Fruit fly (Drosophila melanogaster) whole organism, embryonic: Measurements from ENCODE around the gene be.
A peak's percentile ranks its signal among the peaks of the same experiment; 100 is the strongest.

Experiments used
- Atf6 ChIP-seq: fragments of 200-800 bp; sonication (Bioruptor generic); IDR thresholded peaks from 2 replicates; pipeline ENCODE4 v1.3.6; 2022; ENCODE audit warnings: missing biosample characterization, missing genetic modification characterization
- Blimp-1 ChIP-seq: fragments of 200-800 bp; sonication (Bioruptor generic); optimal IDR thresholded peaks from 3 replicates; lab custom pipeline; 2018; ENCODE audit warnings: missing biosample characterization, missing genetic modification characterization, mild to moderate bottlenecking, moderate library complexity, missing genetic modification reagents
- Bteb2 ChIP-seq: fragments of 200-800 bp; sonication (Bioruptor generic); optimal IDR thresholded peaks from 2 replicates; lab custom pipeline; 2016; ENCODE audit warnings: missing biosample characterization, missing genetic modification characterization
- CG10147 ChIP-seq: fragments of 200-800 bp; sonication (Bioruptor generic); optimal IDR thresholded peaks from 2 replicates; lab custom pipeline; 2019; ENCODE audit warnings: missing biosample characterization, mild to moderate bottlenecking, missing genetic modification characterization, moderate library complexity
- CG11560 ChIP-seq: fragments of 200-800 bp; sonication (Bioruptor generic); IDR thresholded peaks from 3 replicates; pipeline ENCODE4 v1.3.6; 2022; ENCODE audit warnings: missing biosample characterization, missing genetic modification characterization
- CG12744 ChIP-seq: fragments of 200-800 bp; sonication (Bioruptor generic); optimal IDR thresholded peaks from 2 replicates; lab custom pipeline; 2016; ENCODE audit warnings: missing biosample characterization, missing genetic modification characterization
- CG13775 ChIP-seq: fragments of 200-800 bp; sonication (Bioruptor generic); optimal IDR thresholded peaks from 3 replicates; lab custom pipeline; 2017; ENCODE audit warnings: missing biosample characterization, mild to moderate bottlenecking, missing genetic modification characterization
- CG16779 ChIP-seq: fragments of 200-800 bp; sonication (Bioruptor generic); IDR thresholded peaks from 2 replicates; pipeline ENCODE4 v1.3.6; 2022; ENCODE audit warnings: missing biosample characterization, missing genetic modification characterization
- CG32532 ChIP-seq: fragments of 200-800 bp; sonication (Bioruptor generic); IDR thresholded peaks from 2 replicates; pipeline ENCODE4 v1.3.6; 2022; ENCODE audit warnings: missing biosample characterization, missing genetic modification characterization
- CG32767 ChIP-seq: fragments of 200-800 bp; sonication (Bioruptor generic); IDR thresholded peaks from 2 replicates; pipeline ENCODE4 v1.3.6; 2022; ENCODE audit warnings: missing biosample characterization, missing genetic modification characterization
- CG3407 ChIP-seq: fragments of 200-800 bp; sonication (Bioruptor generic); optimal IDR thresholded peaks from 2 replicates; lab custom pipeline; 2018; ENCODE audit warnings: missing biosample characterization, mild to moderate bottlenecking, missing genetic modification characterization
- CG6765 ChIP-seq: fragments of 200-800 bp; sonication (Bioruptor generic); optimal IDR thresholded peaks from 3 replicates; lab custom pipeline; 2017; ENCODE audit warnings: missing biosample characterization, mild to moderate bottlenecking, missing genetic modification characterization
- CG8478 ChIP-seq: fragments of >200 bp; optimal IDR thresholded peaks from 2 replicates; lab custom pipeline; 2018
- Deaf1 ChIP-seq: fragments of 200-800 bp; optimal IDR thresholded peaks from 3 replicates; lab custom pipeline; 2019; ENCODE audit warnings: missing biosample characterization, mild to moderate bottlenecking, missing genetic modification characterization, moderate library complexity
- Dfd ChIP-seq, 2 experiments: fragments of >200 bp; optimal IDR thresholded peaks; 2 replicates each; lab custom pipeline; 2017; ENCODE audit warnings: missing biosample characterization in 2 of 2, missing genetic modification characterization in 2 of 2
- Doc2 ChIP-seq: fragments of 200-800 bp; sonication (Bioruptor generic); IDR thresholded peaks from 2 replicates; pipeline ENCODE4 v1.3.6; 2022; ENCODE audit warnings: missing biosample characterization, missing genetic modification characterization
- HmgZ ChIP-seq: fragments of 200-800 bp; sonication (Bioruptor generic); optimal IDR thresholded peaks from 2 replicates; lab custom pipeline; 2018; ENCODE audit warnings: missing biosample characterization, mild to moderate bottlenecking, missing genetic modification characterization
- Lhr ChIP-seq: fragments of 200-800 bp; sonication (Bioruptor generic); optimal IDR thresholded peaks from 3 replicates; lab custom pipeline; 2017; ENCODE audit warnings: mild to moderate bottlenecking, missing biosample characterization, missing genetic modification reagents, missing genetic modification characterization
- Max ChIP-seq: fragments of 200-800 bp; sonication (Bioruptor generic); optimal IDR thresholded peaks from 2 replicates; lab custom pipeline; 2016; ENCODE audit warnings: missing biosample characterization, mild to moderate bottlenecking, missing genetic modification characterization
- Med ChIP-seq: fragments of 200-800 bp; sonication (Bioruptor generic); peaks from one replicate; lab custom pipeline; 2016; ENCODE audit warnings: missing biosample characterization, missing genetic modification characterization, mild to moderate bottlenecking, inconsistent platforms, moderate library complexity
- PHDP ChIP-seq: fragments of 200-800 bp; sonication (Bioruptor generic); optimal IDR thresholded peaks from 3 replicates; lab custom pipeline; 2018; ENCODE audit warnings: missing biosample characterization, mild to moderate bottlenecking, missing genetic modification characterization, moderate library complexity
- Scr ChIP-seq: fragments of 200-800 bp; sonication (Bioruptor generic); IDR thresholded peaks from 2 replicates; pipeline ENCODE4 v1.3.6; 2022; ENCODE audit warnings: missing biosample characterization, missing genetic modification characterization; ENCODE audit not compliant: partially characterized antibody
- Stat92E ChIP-seq, 3 experiments: fragments of >200 bp in 2 of 3; fragments of 200-800 bp in 1 of 3; sonication (Bioruptor generic) in 1 of 3; optimal IDR thresholded peaks; 2 replicates each; lab custom pipeline; 2017 to 2019; ENCODE audit warnings: missing biosample characterization in 3 of 3, missing genetic modification characterization in 3 of 3, mild to moderate bottlenecking in 1 of 3, moderate library complexity in 1 of 3
- abd-A ChIP-seq: fragments of 200-800 bp; sonication (Bioruptor generic); optimal IDR thresholded peaks from 3 replicates; lab custom pipeline; 2019; ENCODE audit warnings: missing biosample characterization, mild to moderate bottlenecking, missing genetic modification characterization, moderate library complexity
- btn ChIP-seq: fragments of 200-800 bp; sonication (Bioruptor generic); optimal IDR thresholded peaks from 2 replicates; lab custom pipeline; 2016; ENCODE audit warnings: missing biosample characterization, missing genetic modification characterization
- cato ChIP-seq: fragments of 200-800 bp; sonication (Bioruptor generic); optimal IDR thresholded peaks from 2 replicates; lab custom pipeline; 2016; ENCODE audit warnings: missing biosample characterization, missing genetic modification characterization, borderline replicate concordance
- chinmo ChIP-seq: fragments of 200-800 bp; sonication (Bioruptor generic); IDR thresholded peaks from 4 replicates; pipeline ENCODE4 v1.3.6; 2022; ENCODE audit warnings: missing biosample characterization, missing genetic modification characterization; ENCODE audit not compliant: partially characterized antibody
- chm ChIP-seq: fragments of 200-800 bp; sonication (Bioruptor generic); IDR thresholded peaks from 2 replicates; pipeline ENCODE4 v1.3.6; 2022; ENCODE audit warnings: missing biosample characterization, missing genetic modification characterization
- ci ChIP-seq: fragments of 200-800 bp; sonication (Bioruptor generic); IDR thresholded peaks from 3 replicates; pipeline ENCODE4 v1.3.6; 2022; ENCODE audit warnings: missing biosample characterization, missing genetic modification characterization
- dan ChIP-seq: fragments of 200-800 bp; sonication (Bioruptor generic); IDR thresholded peaks from 2 replicates; pipeline ENCODE4 v1.3.6; 2022; ENCODE audit warnings: missing biosample characterization, missing genetic modification characterization
- eyg ChIP-seq: fragments of 200-800 bp; sonication (Bioruptor generic); optimal IDR thresholded peaks from 3 replicates; lab custom pipeline; 2016; ENCODE audit warnings: missing biosample characterization, missing genetic modification characterization
- gsb-n ChIP-seq: fragments of 200-800 bp; sonication (Bioruptor generic); optimal IDR thresholded peaks from 3 replicates; lab custom pipeline; 2018; ENCODE audit warnings: missing biosample characterization, mild to moderate bottlenecking, missing genetic modification characterization
- lov ChIP-seq, 2 experiments: fragments of 200-800 bp in 1 of 2; fragments of >200 bp in 1 of 2; sonication (Bioruptor generic) in 1 of 2; IDR thresholded peaks in 1 of 2; optimal IDR thresholded peaks in 1 of 2; 2 replicates in 1 of 2; 3 replicates in 1 of 2; pipeline versions ENCODE4 v1.3.6 to Lab custom; 2017 to 2022; ENCODE audit warnings: missing biosample characterization in 1 of 2, missing genetic modification characterization in 1 of 2
- luna ChIP-seq: fragments of 200-800 bp; sonication (Bioruptor generic); optimal IDR thresholded peaks from 2 replicates; lab custom pipeline; 2016; ENCODE audit warnings: missing biosample characterization, missing genetic modification characterization
- odd ChIP-seq: fragments of 200-800 bp; sonication (Bioruptor generic); optimal IDR thresholded peaks from 2 replicates; lab custom pipeline; 2017; ENCODE audit warnings: missing biosample characterization, mild to moderate bottlenecking, missing genetic modification characterization
- pita ChIP-seq: fragments of 200-800 bp; sonication (Bioruptor generic); optimal IDR thresholded peaks from 2 replicates; lab custom pipeline; 2017; ENCODE audit warnings: missing biosample characterization, mild to moderate bottlenecking, missing genetic modification characterization
- pum ChIP-seq: fragments of 200-800 bp; sonication (Bioruptor generic); optimal IDR thresholded peaks from 2 replicates; lab custom pipeline; 2016; ENCODE audit warnings: missing biosample characterization, missing genetic modification characterization
- sc ChIP-seq, 3 experiments: fragments of >200 bp in 2 of 3; fragments of 200-800 bp in 1 of 3; sonication (Bioruptor generic) in 1 of 3; optimal IDR thresholded peaks; 2 replicates in 2 of 3; 3 replicates in 1 of 3; lab custom pipeline; 2017; ENCODE audit warnings: mild to moderate bottlenecking in 1 of 3, missing biosample characterization in 1 of 3, missing genetic modification characterization in 1 of 3, missing genetic modification reagents in 1 of 3
- sd ChIP-seq: fragments of 200-800 bp; sonication (Bioruptor generic); optimal IDR thresholded peaks from 3 replicates; lab custom pipeline; 2018; ENCODE audit warnings: missing biosample characterization, mild to moderate bottlenecking, missing genetic modification characterization, moderate library complexity
- sim ChIP-seq: fragments of 200-800 bp; sonication (Bioruptor generic); IDR thresholded peaks from 2 replicates; pipeline ENCODE4 v1.3.6; 2022; ENCODE audit warnings: missing biosample characterization, missing genetic modification characterization
- sima ChIP-seq: fragments of 200-800 bp; sonication (Bioruptor generic); optimal IDR thresholded peaks from 2 replicates; lab custom pipeline; 2016; ENCODE audit warnings: missing biosample characterization, missing genetic modification characterization
- sug ChIP-seq: fragments of 200-800 bp; optimal IDR thresholded peaks from 2 replicates; lab custom pipeline; 2019; ENCODE audit warnings: missing biosample characterization, mild to moderate bottlenecking, missing genetic modification characterization, moderate library complexity
- tll ChIP-seq, 2 experiments: fragments of 200-800 bp in 1 of 2; fragments of >200 bp in 1 of 2; sonication (Bioruptor generic) in 1 of 2; optimal IDR thresholded peaks; 2 replicates each; lab custom pipeline; 2017 to 2019; ENCODE audit warnings: missing biosample characterization in 2 of 2, missing genetic modification characterization in 2 of 2, mild to moderate bottlenecking in 1 of 2, moderate library complexity in 1 of 2
- z ChIP-seq: fragments of 200-800 bp; sonication (Bioruptor generic); IDR thresholded peaks from 3 replicates; pipeline ENCODE4 v1.3.6; 2022; ENCODE audit warnings: missing biosample characterization, missing genetic modification characterization
- zf30C ChIP-seq: fragments of 200-800 bp; sonication (Bioruptor generic); optimal IDR thresholded peaks from 3 replicates; lab custom pipeline; 2018; ENCODE audit warnings: missing biosample characterization, mild to moderate bottlenecking, missing genetic modification characterization

be gene

DNA sequence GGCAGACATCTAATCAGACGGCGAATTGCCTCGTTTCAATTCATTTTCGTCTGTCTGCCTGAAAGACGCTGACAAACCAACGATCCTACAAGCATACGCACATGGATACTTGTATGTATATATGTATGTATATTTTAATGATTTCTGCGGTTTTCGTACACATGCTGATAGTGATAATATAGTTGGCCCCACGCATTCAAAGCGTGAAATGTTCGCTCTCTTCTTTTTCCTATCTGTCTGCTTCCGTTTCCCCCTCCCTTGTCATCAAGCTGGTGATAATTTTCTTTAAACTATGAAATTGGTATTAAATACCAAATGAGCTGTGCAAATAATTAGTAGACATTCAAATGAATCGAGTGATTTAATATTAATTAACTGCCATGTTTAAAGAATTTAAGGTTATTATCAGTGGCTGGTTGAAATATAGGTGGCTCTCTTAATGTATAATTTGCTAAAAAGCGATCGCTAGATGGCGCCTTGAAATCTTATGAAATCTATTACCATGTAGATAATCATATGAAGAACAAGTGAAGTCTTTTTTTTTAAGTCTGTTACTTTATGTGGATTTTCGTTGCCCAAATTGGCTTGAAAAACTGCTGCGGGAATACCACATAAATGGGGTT lies 56.7 kb downstream of the be start, which contains the start of gene CG33177 (continued):
- TF ChIP-seq CG10147 (no peak), abd-A (tag; lab: Kevin White, UChicago) (peak; percentile 30), Lhr (GFP tag; lab: Kevin White, UChicago) (peak; percentile 22)

DNA sequence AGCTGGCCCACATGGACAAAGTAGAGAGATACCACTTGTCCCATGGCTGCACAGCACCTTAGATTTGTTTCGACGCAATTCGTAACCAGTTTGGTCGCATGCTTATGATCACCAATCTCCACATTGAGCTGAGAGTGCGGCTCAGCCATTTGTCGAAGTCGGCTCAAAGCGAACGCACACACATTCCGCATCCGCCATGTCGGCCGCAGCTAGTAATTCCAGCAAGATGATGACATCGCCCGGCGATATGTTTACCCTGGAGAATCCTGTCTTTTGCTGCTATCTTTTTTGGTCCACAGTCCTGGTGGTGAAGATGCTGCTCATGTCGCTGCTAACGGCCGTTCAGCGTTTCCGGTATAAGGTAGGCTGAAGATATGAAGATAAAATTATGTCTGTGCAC lies 58.4 kb downstream of the be start, which contains the start of gene CG33178:
Gene CG33178 (plus strand): TSS at position 147 of the 400 bp plus-strand sequence.
- TF ChIP-seq Med (GFP tag; lab: Kevin White, UChicago) (peak; percentile 61), Doc2 (GFP tag; lab: Robert Waterston, UW) (no peak), pum (no peak), sd (peak; percentile 49), luna (GFP tag; lab: Kevin White, UChicago) (no peak), CG32532 (GFP tag; lab: Robert Waterston, UW) (no peak), Atf6 (0 out of 2 replicates have a peak, but pooled peaks have one; percentile 20), CG6765 (GFP tag; lab: Kevin White, UChicago) (no peak), chinmo (GFP tag; lab: Robert Waterston, UW) (peak; percentile 80; the same call in 3 of the 4 replicates), sc (optimal IDR thresholded peaks at IDR 0.05; lab: Kevin White, UChicago) (no peak), sc (GFP tag; optimal IDR thresholded peaks at IDR 0.05; lab: Kevin White, UChicago) (no peak), gsb-n (tag; lab: Kevin White, UChicago) (no peak), Deaf1 (tag; lab: Kevin White, UChicago) (peak; percentile 17), ci (GFP tag; lab: Robert Waterston, UW) (0 out of 3 replicates have a peak, but pooled peaks have one; percentile 6), eyg (no peak)

dm6 chrX:15084580-15085138 lies 60.4 kb downstream of the be start, which contains the start of gene Cox17:
TSS of gene Cox17 (minus strand) at chrX:15084699.
- TF ChIP-seq CG3407 (peak; percentile 68), sug (tag; lab: Kevin White, UChicago) (peak; percentile 84), CG32767 (GFP tag; lab: Robert Waterston, UW) (no peak; the same call in 1 of the 2 replicates), Max (GFP tag; lab: Kevin White, UChicago) (peak; percentile 84), chm (GFP tag; lab: Robert Waterston, UW) (0 out of 2 replicates have a peak, but pooled peaks have one; percentile 5), Scr (GFP tag; lab: Robert Waterston, UW) (peak; percentile 84), CG12744 (GFP tag; lab: Kevin White, UChicago) (peak; percentile 41), CG13775 (GFP tag; lab: Kevin White, UChicago) (peak; percentile 90), zf30C (GFP tag; lab: Kevin White, UChicago) (no peak), btn (GFP tag; lab: Kevin White, UChicago) (no peak), CG16779 (GFP tag; lab: Robert Waterston, UW) (no peak), PHDP (tag; lab: Kevin White, UChicago) (peak; percentile 73), sima (GFP tag; lab: Kevin White, UChicago) (no peak), Dfd (GFP tag; optimal IDR thresholded peaks at IDR 0.05; lab: Kevin White, UChicago) (peak in 1 of 2 experiments; percentile 91), tll (GFP tag; optimal IDR thresholded peaks at IDR 0.05; lab: Kevin White, UChicago) (peak in 1 of 2 experiments; percentile 51), lov (optimal IDR thresholded peaks at IDR 0.05; lab: Kevin White, UChicago) (no peak), lov (GFP tag; IDR thresholded peaks at IDR 0.05; lab: Robert Waterston, UW) (no peak), dan (no peak), CG8478 (lab: Kevin White, UChicago) (no peak), HmgZ (tag; lab: Kevin White, UChicago) (peak; percentile 82), sim (GFP tag; lab: Robert Waterston, UW) (no peak), Stat92E (GFP tag; optimal IDR thresholded peaks at IDR 0.05; lab: Kevin White, UChicago) (peak in 1 of 3 experiments; percentile 53), z (GFP tag; lab: Robert Waterston, UW) (no peak), Blimp-1 (GFP tag; lab: Kevin White, UChicago) (peak; percentile 73), odd (GFP tag; lab: Kevin White, UChicago) (peak; percentile 63), CG11560 (tag; lab: Robert Waterston, UW) (peak; percentile 47; the same call in 1 of the 3 replicates), cato (GFP tag; lab: Kevin White, UChicago) (peak; percentile 82), pita (no peak), Bteb2 (GFP tag; lab: Kevin White, UChicago) (peak; percentile 41)
